Worm (Caenorhabditis elegans) whole organism, L4 larva: ENCODE data around the gene F47E1.1.

ENCODE experiments used
- D1046.2 ChIP-seq: fragments of 200-800 bp; sonication (Bioruptor generic); IDR thresholded peaks from 2 replicates; pipeline ENCODE4 v1.3.6; 2022; ENCODE audit warnings: missing genetic modification characterization, missing compliant biosample characterization
- F37D6.2 ChIP-seq: sonication (generic microtip); optimal IDR thresholded peaks from 2 replicates; lab custom pipeline; 2016; ENCODE audit warnings: mild to moderate bottlenecking, missing genetic modification characterization, missing compliant biosample characterization
- F44E2.7 ChIP-seq: fragments of 200-800 bp; sonication (Bioruptor generic); IDR thresholded peaks from 2 replicates; pipeline ENCODE4 v2.1.2; 2022; ENCODE audit warnings: missing genetic modification characterization, missing compliant biosample characterization
- F49E8.2 ChIP-seq: sonication (generic microtip); optimal IDR thresholded peaks from 2 replicates; lab custom pipeline; 2016; ENCODE audit warnings: missing compliant biosample characterization, mild to moderate bottlenecking, missing genetic modification characterization, borderline replicate concordance
- R02D3.7 ChIP-seq: fragments of 150-350 bp; sonication (generic microtip); optimal IDR thresholded peaks from 3 replicates; lab custom pipeline; 2014; ENCODE audit warnings: missing biosample characterization, missing genetic modification characterization
- T20F7.1 ChIP-seq: fragments of 200-800 bp; sonication (Bioruptor generic); optimal IDR thresholded peaks from 2 replicates; lab custom pipeline; 2018; ENCODE audit warnings: mild to moderate bottlenecking, missing genetic modification characterization, missing compliant biosample characterization
- Y105C5A.15 ChIP-seq: fragments of 200-800 bp; sonication (Bioruptor generic); IDR thresholded peaks from 2 replicates; pipeline ENCODE4 v1.3.6; 2022; ENCODE audit warnings: missing genetic modification characterization, missing compliant biosample characterization
- Y48G9A.11 ChIP-seq: fragments of 200-800 bp; sonication (Bioruptor generic); IDR thresholded peaks from 2 replicates; pipeline ENCODE4 v1.3.6; 2022; ENCODE audit warnings: missing genetic modification reagents, missing genetic modification characterization, missing compliant biosample characterization
- Y5F2A.4 ChIP-seq: fragments of 200-800 bp; sonication (Bioruptor generic); optimal IDR thresholded peaks from 2 replicates; lab custom pipeline; 2018; ENCODE audit warnings: mild to moderate bottlenecking, missing genetic modification characterization, missing compliant biosample characterization
- Y75B8A.6 ChIP-seq: fragments of 200-800 bp; sonication (Bioruptor generic); IDR thresholded peaks from 2 replicates; pipeline ENCODE4 v1.3.6; 2022; ENCODE audit warnings: missing genetic modification reagents, missing genetic modification characterization, missing compliant biosample characterization
- ZK337.2 ChIP-seq: fragments of 200-800 bp; sonication (Bioruptor generic); IDR thresholded peaks from 2 replicates; pipeline ENCODE4 v1.3.6; 2022; ENCODE audit warnings: missing genetic modification reagents, missing genetic modification characterization, missing compliant biosample characterization
- aha-1 ChIP-seq: fragments of 150-350 bp; peaks from one replicate; lab custom pipeline; 2014; ENCODE audit warnings: missing biosample characterization, missing genetic modification characterization
- aly-2 ChIP-seq: sonication (generic microtip); optimal IDR thresholded peaks from 2 replicates; lab custom pipeline; 2018; ENCODE audit warnings: missing biosample characterization, missing genetic modification characterization
- ama-1 ChIP-seq: fragments of 150-350 bp; optimal IDR thresholded peaks from 2 replicates; lab custom pipeline; 2014; ENCODE audit warnings: inconsistent platforms, mixed read lengths
- arid-1 ChIP-seq: fragments of 200-800 bp; sonication (Bioruptor generic); conservative IDR thresholded peaks from 2 replicates; pipeline ENCODE4 v1.3.6; 2022; ENCODE audit warnings: missing genetic modification reagents, missing genetic modification characterization, missing compliant biosample characterization
- ceh-20 ChIP-seq: fragments of 200-800 bp; sonication (Bioruptor generic); IDR thresholded peaks from 2 replicates; pipeline ENCODE4 v1.3.6; 2022; ENCODE audit warnings: missing genetic modification reagents, missing genetic modification characterization, missing compliant biosample characterization
- ceh-62 ChIP-seq: sonication (generic microtip); optimal IDR thresholded peaks from 2 replicates; lab custom pipeline; 2017; ENCODE audit warnings: missing biosample characterization, missing genetic modification characterization
- daf-16 ChIP-seq, 3 experiments: sonication (generic microtip); optimal IDR thresholded peaks; 2 replicates each; lab custom pipeline; 2016 to 2017; ENCODE audit warnings: missing genetic modification characterization in 3 of 3, missing genetic modification reagents in 3 of 3, mild to moderate bottlenecking in 2 of 3, missing compliant biosample characterization in 2 of 3, missing biosample characterization in 1 of 3, moderate library complexity in 1 of 3
- daf-19 ChIP-seq: fragments of 200-800 bp; sonication (Bioruptor generic); conservative IDR thresholded peaks from 2 replicates; pipeline ENCODE4 v1.3.6; 2022; ENCODE audit warnings: missing genetic modification characterization, missing compliant biosample characterization
- dmd-9 ChIP-seq: fragments of 200-800 bp; sonication (Bioruptor generic); IDR thresholded peaks from 2 replicates; pipeline ENCODE4 v1.3.6; 2022; ENCODE audit warnings: missing genetic modification reagents, missing genetic modification characterization, missing compliant biosample characterization
- duxl-1 ChIP-seq: sonication (generic microtip); optimal IDR thresholded peaks from 2 replicates; lab custom pipeline; 2016; ENCODE audit warnings: mild to moderate bottlenecking, missing genetic modification characterization, moderate library complexity, missing compliant biosample characterization; ENCODE audit not compliant: poor library complexity
- dve-1 ChIP-seq: sonication (generic microtip); optimal IDR thresholded peaks from 2 replicates; lab custom pipeline; 2017; ENCODE audit warnings: antibody characterized with exemption, mild to moderate bottlenecking, missing genetic modification characterization, missing compliant biosample characterization; ENCODE audit not compliant: insufficient read depth
- hlh-11 ChIP-seq: fragments of 200-800 bp; sonication (Bioruptor generic); optimal IDR thresholded peaks from 2 replicates; lab custom pipeline; 2018; ENCODE audit warnings: mild to moderate bottlenecking, missing genetic modification characterization, missing compliant biosample characterization
- hmg-1.1 ChIP-seq: fragments of 200-800 bp; sonication (Bioruptor generic); IDR thresholded peaks from 2 replicates; pipeline ENCODE4 v1.3.6; 2022; ENCODE audit warnings: missing genetic modification reagents, missing genetic modification characterization, missing compliant biosample characterization
- lin-1 ChIP-seq: fragments of 200-800 bp; sonication (Bioruptor generic); IDR thresholded peaks from 2 replicates; pipeline ENCODE4 v1.3.6; 2022; ENCODE audit warnings: missing genetic modification reagents, missing genetic modification characterization, missing compliant biosample characterization
- lin-13 ChIP-seq: fragments of 150-350 bp; optimal IDR thresholded peaks from 2 replicates; lab custom pipeline; 2014; ENCODE audit warnings: missing biosample characterization, missing genetic modification reagents, missing genetic modification characterization
- lin-38 ChIP-seq: fragments of 200-800 bp; sonication (Bioruptor generic); IDR thresholded peaks from 2 replicates; pipeline ENCODE4 v1.3.6; 2022; ENCODE audit warnings: missing genetic modification reagents, missing genetic modification characterization, missing compliant biosample characterization
- lir-3 ChIP-seq: sonication (generic microtip); optimal IDR thresholded peaks from 2 replicates; lab custom pipeline; 2016; ENCODE audit warnings: mild to moderate bottlenecking, missing genetic modification characterization, missing compliant biosample characterization
- lsy-2 ChIP-seq, 2 experiments: fragments of 150-350 bp in 1 of 2; sonication (generic microtip) in 1 of 2; optimal IDR thresholded peaks; 2 replicates each; lab custom pipeline; 2014 to 2017; ENCODE audit warnings: missing biosample characterization in 2 of 2, missing genetic modification characterization in 2 of 2
- madf-9 ChIP-seq: fragments of 200-800 bp; sonication (Bioruptor generic); conservative IDR thresholded peaks from 2 replicates; pipeline ENCODE4 v1.3.6; 2022; ENCODE audit warnings: missing genetic modification reagents, missing genetic modification characterization, missing compliant biosample characterization
- mep-1 ChIP-seq: fragments of 150-350 bp; sonication (generic microtip); optimal IDR thresholded peaks from 3 replicates; lab custom pipeline; 2014; ENCODE audit warnings: missing biosample characterization, missing genetic modification characterization
- mes-2 ChIP-seq: sonication (generic microtip); optimal IDR thresholded peaks from 2 replicates; lab custom pipeline; 2016; ENCODE audit warnings: missing genotype, mild to moderate bottlenecking, missing genetic modification characterization, missing compliant biosample characterization; ENCODE audit not compliant: poor library complexity, severe bottlenecking
- nhr-111 ChIP-seq: fragments of 200-800 bp; sonication (Bioruptor generic); optimal IDR thresholded peaks from 2 replicates; lab custom pipeline; 2018; ENCODE audit warnings: mild to moderate bottlenecking, missing genetic modification characterization, missing compliant biosample characterization
- nhr-237 ChIP-seq: sonication (generic microtip); optimal IDR thresholded peaks from 2 replicates; lab custom pipeline; 2017; ENCODE audit warnings: missing biosample characterization, missing genetic modification characterization
- nhr-25 ChIP-seq: sonication (generic microtip); optimal IDR thresholded peaks from 2 replicates; lab custom pipeline; 2017; ENCODE audit warnings: missing genetic modification characterization, mild to moderate bottlenecking, missing compliant biosample characterization, antibody characterized with exemption, moderate library complexity, borderline replicate concordance; ENCODE audit not compliant: insufficient read depth
- nhr-48 ChIP-seq: sonication (generic microtip); optimal IDR thresholded peaks from 2 replicates; lab custom pipeline; 2016; ENCODE audit warnings: mild to moderate bottlenecking, missing genetic modification characterization, missing compliant biosample characterization
- nhr-76 ChIP-seq: fragments of 150-350 bp; optimal IDR thresholded peaks from 2 replicates; lab custom pipeline; 2014; ENCODE audit warnings: missing biosample characterization, missing genetic modification characterization
- pha-4 ChIP-seq, 2 experiments: fragments of 150-350 bp in 1 of 2; fragments of 200-800 bp in 1 of 2; sonication (Bioruptor generic) in 1 of 2; IDR thresholded peaks in 1 of 2; optimal IDR thresholded peaks in 1 of 2; 2 replicates each; pipeline versions ENCODE4 v1.3.6 to Lab custom; 2014 to 2022; ENCODE audit warnings: missing genetic modification characterization in 2 of 2, missing genetic modification reagents in 2 of 2, missing biosample characterization in 1 of 2, missing compliant biosample characterization in 1 of 2
- saeg-2 ChIP-seq: fragments of 200-800 bp; sonication (Bioruptor generic); IDR thresholded peaks from 2 replicates; pipeline ENCODE4 v1.3.6; 2022; ENCODE audit warnings: missing genetic modification reagents, missing genetic modification characterization, missing compliant biosample characterization
- set-16 ChIP-seq: fragments of 200-800 bp; sonication (Bioruptor generic); IDR thresholded peaks from 2 replicates; pipeline ENCODE4 v1.3.6; 2022; ENCODE audit warnings: missing genetic modification reagents, missing genetic modification characterization, missing compliant biosample characterization
- skn-1 ChIP-seq: fragments of 150-350 bp; optimal IDR thresholded peaks from 2 replicates; lab custom pipeline; 2014; ENCODE audit warnings: missing biosample characterization, missing genetic modification characterization
- spr-1 ChIP-seq: sonication (generic microtip); optimal IDR thresholded peaks from 2 replicates; lab custom pipeline; 2016; ENCODE audit warnings: mild to moderate bottlenecking, missing genetic modification characterization, missing compliant biosample characterization
- tag-97 ChIP-seq: fragments of 200-800 bp; sonication (Bioruptor generic); IDR thresholded peaks from 2 replicates; pipeline ENCODE4 v1.3.6; 2022; ENCODE audit warnings: missing genetic modification characterization, missing compliant biosample characterization
- zfp-2 ChIP-seq: sonication (generic microtip); optimal IDR thresholded peaks from 2 replicates; lab custom pipeline; 2016; ENCODE audit warnings: mild to moderate bottlenecking, missing genetic modification characterization, missing compliant biosample characterization
- zfp-3 ChIP-seq: fragments of 200-800 bp; sonication (Bioruptor generic); conservative IDR thresholded peaks from 2 replicates; pipeline ENCODE4 v1.3.6; 2022; ENCODE audit warnings: missing genetic modification reagents, missing genetic modification characterization, missing compliant biosample characterization
- zip-2 ChIP-seq: fragments of 150-350 bp; optimal IDR thresholded peaks from 2 replicates; lab custom pipeline; 2014; ENCODE audit warnings: missing biosample characterization, missing genetic modification characterization

The F47E1.1 gene

DNA sequence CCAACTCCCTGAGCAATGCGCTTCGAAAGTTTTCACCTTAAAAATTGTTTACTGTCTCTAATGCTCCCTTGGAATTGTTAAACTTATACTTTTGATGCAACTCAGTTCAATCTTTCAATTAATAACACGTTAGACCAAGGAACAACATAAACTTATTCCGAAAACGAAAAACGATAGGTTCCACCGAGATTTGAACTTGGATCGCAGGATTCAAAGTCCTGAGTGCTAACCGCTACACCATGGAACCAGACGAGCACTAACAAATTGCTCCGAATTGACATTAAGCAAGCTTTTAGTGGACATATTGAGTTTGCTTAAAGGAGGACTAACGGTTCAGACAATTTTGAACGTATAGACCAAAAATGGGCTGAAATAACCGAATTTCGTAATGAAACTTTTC lies 2.5 kb upstream of the F47E1.1 start:
- 0 out of 2 replicates have a peak, but pooled peaks have one; percentile 59 for TF ChIP-seq Y105C5A.15
- no peak for TF ChIP-seq hlh-11 (tag; lab: Kevin White, UChicago)
- no peak for TF ChIP-seq tag-97 (GFP tag; lab: Robert Waterston, UW)
- TF ChIP-seq aha-1, result no peak
- no peak for TF ChIP-seq pha-4 (GFP tag; IDR thresholded peaks at IDR 0.05; lab: Robert Waterston, UW)
- no peak for TF ChIP-seq pha-4 (tag; optimal IDR thresholded peaks at IDR 0.05; lab: Kevin White, UChicago)
- no peak for TF ChIP-seq ZK337.2
- no peak for TF ChIP-seq zfp-3 (GFP tag; lab: Robert Waterston, UW)
- 0 out of 2 replicates have a peak, but pooled peaks have one; percentile 11 for TF ChIP-seq madf-9 (GFP tag; lab: Robert Waterston, UW)
- no peak for TF ChIP-seq lin-38 (GFP tag; lab: Robert Waterston, UW)
- no peak for TF ChIP-seq ama-1
- no peak for TF ChIP-seq duxl-1
- TF ChIP-seq Y5F2A.4 (GFP tag; lab: Kevin White, UChicago), result no peak
- TF ChIP-seq skn-1 (tag; lab: Kevin White, UChicago), result no peak
- no peak; the same call in 1 of the 2 replicates for TF ChIP-seq daf-19 (GFP tag; lab: Robert Waterston, UW)
- TF ChIP-seq mes-2 (tag; lab: Kevin White, UChicago), result peak; percentile 0
- TF ChIP-seq Y75B8A.6 (GFP tag; lab: Robert Waterston, UW), result no peak
- no peak for TF ChIP-seq lin-1 (GFP tag; lab: Robert Waterston, UW)
- TF ChIP-seq nhr-76 (tag; lab: Kevin White, UChicago), result no peak
- TF ChIP-seq daf-16 (GFP tag; optimal IDR thresholded peaks at IDR 0.05; lab: Kevin White, UChicago), result no peak
- TF ChIP-seq daf-16 (tag; optimal IDR thresholded peaks at IDR 0.05; lab: Kevin White, UChicago), result peak; percentile 30
- TF ChIP-seq nhr-237, result no peak

ce11 chrX:9078149-9078548 lies 1.2 kb downstream of the F47E1.1 start:
- TF ChIP-seq ceh-62 (tag; lab: Kevin White, UChicago), result no peak
- TF ChIP-seq zfp-3 (GFP tag; lab: Robert Waterston, UW), result no peak
- TF ChIP-seq Y75B8A.6 (GFP tag; lab: Robert Waterston, UW), result no peak
- TF ChIP-seq daf-16 (GFP tag; optimal IDR thresholded peaks at IDR 0.05; lab: Kevin White, UChicago), result peak in 1 of 2 experiments; percentile 79
- peak; percentile 44 for TF ChIP-seq daf-16 (tag; optimal IDR thresholded peaks at IDR 0.05; lab: Kevin White, UChicago)
- peak; percentile 12 for TF ChIP-seq hlh-11 (tag; lab: Kevin White, UChicago)
- no peak for TF ChIP-seq nhr-25 (tag; lab: Kevin White, UChicago)
- TF ChIP-seq lir-3 (tag; lab: Kevin White, UChicago), result peak; percentile 30
- no peak for TF ChIP-seq set-16
- TF ChIP-seq mes-2 (tag; lab: Kevin White, UChicago), result no peak
- TF ChIP-seq R02D3.7 (tag; lab: Kevin White, UChicago), result no peak
- TF ChIP-seq hmg-1.1 (GFP tag; lab: Robert Waterston, UW), result peak; percentile 73
- TF ChIP-seq lin-13 (GFP tag; lab: Kevin White, UChicago), result peak; percentile 43
- no peak for TF ChIP-seq T20F7.1
- TF ChIP-seq F37D6.2 (tag; lab: Kevin White, UChicago), result peak; percentile 34
- TF ChIP-seq F44E2.7 (GFP tag; lab: Robert Waterston, UW), result 0 out of 2 replicates have a peak, but pooled peaks have one; percentile 51
- no peak for TF ChIP-seq daf-19 (GFP tag; lab: Robert Waterston, UW)
- no peak for TF ChIP-seq saeg-2 (GFP tag; lab: Robert Waterston, UW)
- TF ChIP-seq aly-2 (tag; lab: Kevin White, UChicago), result no peak
- 0 out of 2 replicates have a peak, but pooled peaks have one; percentile 43 for TF ChIP-seq ceh-20
- TF ChIP-seq mep-1, result peak; percentile 44
- peak; percentile 18 for TF ChIP-seq nhr-111 (GFP tag; lab: Kevin White, UChicago)
- peak; percentile 7 for TF ChIP-seq dve-1
- TF ChIP-seq pha-4 (GFP tag; IDR thresholded peaks at IDR 0.05; lab: Robert Waterston, UW), result peak; percentile 70; the same call in 1 of the 2 replicates
- TF ChIP-seq pha-4 (tag; optimal IDR thresholded peaks at IDR 0.05; lab: Kevin White, UChicago), result no peak
- TF ChIP-seq zip-2, result peak; percentile 39
- peak; percentile 45 for TF ChIP-seq F49E8.2
- peak; percentile 70; the same call in 1 of the 2 replicates for TF ChIP-seq arid-1 (GFP tag; lab: Robert Waterston, UW)
- peak; percentile 30 for TF ChIP-seq Y5F2A.4 (GFP tag; lab: Kevin White, UChicago)
- TF ChIP-seq spr-1 (tag; lab: Kevin White, UChicago), result peak; percentile 48
- TF ChIP-seq dmd-9 (GFP tag; lab: Robert Waterston, UW), result peak; percentile 66
- TF ChIP-seq lsy-2 (tag; optimal IDR thresholded peaks at IDR 0.05; lab: Kevin White, UChicago), result no peak
- no peak for TF ChIP-seq Y48G9A.11
- TF ChIP-seq zfp-2, result no peak
- TF ChIP-seq D1046.2, result no peak
- TF ChIP-seq nhr-48, result peak; percentile 36
- no peak for TF ChIP-seq tag-97 (GFP tag; lab: Robert Waterston, UW)
- TF ChIP-seq aha-1, result peak; percentile 97
